Worm (Caenorhabditis elegans) whole organism, L4 larva: ENCODE measurements around the gene Y53F4B.62.
"Not testable (repeated sequence)": the region's sequence is repeated elsewhere in the genome, so short reads cannot be mapped to it uniquely, and the experiment has no call there.

Experiments used
- F44E2.7 ChIP-seq: fragments of 200-800 bp; sonication (Bioruptor generic); IDR thresholded peaks from 2 replicates; pipeline ENCODE4 v2.1.2; 2022; ENCODE audit warnings: missing genetic modification characterization, missing compliant biosample characterization
- ZK546.5 ChIP-seq, 2 experiments: sonication (generic microtip); optimal IDR thresholded peaks; 2 replicates each; lab custom pipeline; 2017; ENCODE audit warnings: missing biosample characterization in 2 of 2, missing genetic modification characterization in 2 of 2
- aha-1 ChIP-seq: fragments of 150-350 bp; peaks from one replicate; lab custom pipeline; 2014; ENCODE audit warnings: missing biosample characterization, missing genetic modification characterization
- aly-2 ChIP-seq: sonication (generic microtip); optimal IDR thresholded peaks from 2 replicates; lab custom pipeline; 2018; ENCODE audit warnings: missing biosample characterization, missing genetic modification characterization
- attf-4 ChIP-seq: sonication (generic microtip); optimal IDR thresholded peaks from 3 replicates; lab custom pipeline; 2017; ENCODE audit warnings: missing biosample characterization, missing genetic modification characterization
- ceh-32 ChIP-seq: sonication (generic microtip); optimal IDR thresholded peaks from 2 replicates; lab custom pipeline; 2016; ENCODE audit warnings: mild to moderate bottlenecking, missing genetic modification characterization, missing compliant biosample characterization; ENCODE audit not compliant: poor library complexity
- ceh-44 ChIP-seq: fragments of 200-800 bp; sonication (Bioruptor generic); IDR thresholded peaks from 2 replicates; pipeline ENCODE4 v1.3.6; 2022; ENCODE audit warnings: missing genetic modification reagents, missing genetic modification characterization, missing compliant biosample characterization
- ces-1 ChIP-seq: fragments of 150-350 bp; sonication (generic microtip); optimal IDR thresholded peaks from 4 replicates; lab custom pipeline; 2014; ENCODE audit warnings: missing biosample characterization, missing genetic modification reagents, missing genetic modification characterization
- cey-2 ChIP-seq: sonication (generic microtip); optimal IDR thresholded peaks from 3 replicates; lab custom pipeline; 2017; ENCODE audit warnings: missing genetic modification characterization, mild to moderate bottlenecking, missing compliant biosample characterization, antibody characterized with exemption, borderline replicate concordance; ENCODE audit not compliant: insufficient read depth
- daf-16 ChIP-seq, 3 experiments: sonication (generic microtip); optimal IDR thresholded peaks; 2 replicates each; lab custom pipeline; 2016 to 2017; ENCODE audit warnings: missing genetic modification characterization in 3 of 3, missing genetic modification reagents in 3 of 3, mild to moderate bottlenecking in 2 of 3, missing compliant biosample characterization in 2 of 3, missing biosample characterization in 1 of 3, moderate library complexity in 1 of 3
- dmd-6 ChIP-seq: fragments of 200-800 bp; sonication (Bioruptor generic); IDR thresholded peaks from 2 replicates; pipeline ENCODE4 v1.3.6; 2022; ENCODE audit warnings: missing genetic modification reagents, missing genetic modification characterization, missing compliant biosample characterization
- dmd-8 ChIP-seq: fragments of 200-800 bp; sonication (Bioruptor generic); IDR thresholded peaks from 2 replicates; pipeline ENCODE4 v1.3.6; 2022; ENCODE audit warnings: missing genetic modification characterization, missing compliant biosample characterization
- dmd-9 ChIP-seq: fragments of 200-800 bp; sonication (Bioruptor generic); IDR thresholded peaks from 2 replicates; pipeline ENCODE4 v1.3.6; 2022; ENCODE audit warnings: missing genetic modification reagents, missing genetic modification characterization, missing compliant biosample characterization
- duxl-1 ChIP-seq: sonication (generic microtip); optimal IDR thresholded peaks from 2 replicates; lab custom pipeline; 2016; ENCODE audit warnings: mild to moderate bottlenecking, missing genetic modification characterization, moderate library complexity, missing compliant biosample characterization; ENCODE audit not compliant: poor library complexity
- egl-27 ChIP-seq: sonication (generic microtip); optimal IDR thresholded peaks from 3 replicates; lab custom pipeline; 2017; ENCODE audit warnings: missing biosample characterization, missing genetic modification reagents, missing genetic modification characterization
- hlh-11 ChIP-seq: fragments of 200-800 bp; sonication (Bioruptor generic); optimal IDR thresholded peaks from 2 replicates; lab custom pipeline; 2018; ENCODE audit warnings: mild to moderate bottlenecking, missing genetic modification characterization, missing compliant biosample characterization
- hmg-1.1 ChIP-seq: fragments of 200-800 bp; sonication (Bioruptor generic); IDR thresholded peaks from 2 replicates; pipeline ENCODE4 v1.3.6; 2022; ENCODE audit warnings: missing genetic modification reagents, missing genetic modification characterization, missing compliant biosample characterization
- jun-1 ChIP-seq: fragments of 150-350 bp; optimal IDR thresholded peaks from 2 replicates; lab custom pipeline; 2014; ENCODE audit warnings: missing biosample characterization, missing genetic modification reagents, missing genetic modification characterization
- lin-13 ChIP-seq: fragments of 150-350 bp; optimal IDR thresholded peaks from 2 replicates; lab custom pipeline; 2014; ENCODE audit warnings: missing biosample characterization, missing genetic modification reagents, missing genetic modification characterization
- lin-29 ChIP-seq: fragments of 200-800 bp; sonication (Bioruptor generic); IDR thresholded peaks from 2 replicates; pipeline ENCODE4 v1.3.6; 2022; ENCODE audit warnings: missing genetic modification reagents, missing genetic modification characterization, missing compliant biosample characterization
- lin-38 ChIP-seq: fragments of 200-800 bp; sonication (Bioruptor generic); IDR thresholded peaks from 2 replicates; pipeline ENCODE4 v1.3.6; 2022; ENCODE audit warnings: missing genetic modification reagents, missing genetic modification characterization, missing compliant biosample characterization
- lin-39 ChIP-seq: fragments of 150-350 bp; optimal IDR thresholded peaks from 2 replicates; lab custom pipeline; 2014; ENCODE audit warnings: missing biosample characterization, missing genetic modification reagents, missing genetic modification characterization
- lir-3 ChIP-seq: sonication (generic microtip); optimal IDR thresholded peaks from 2 replicates; lab custom pipeline; 2016; ENCODE audit warnings: mild to moderate bottlenecking, missing genetic modification characterization, missing compliant biosample characterization
- mdl-1 ChIP-seq, 2 experiments: fragments of 150-350 bp in 1 of 2; sonication (generic microtip) in 1 of 2; optimal IDR thresholded peaks; 2 replicates each; lab custom pipeline; 2014 to 2017; ENCODE audit warnings: missing biosample characterization in 2 of 2, missing genetic modification characterization in 2 of 2
- nhr-25 ChIP-seq: sonication (generic microtip); optimal IDR thresholded peaks from 2 replicates; lab custom pipeline; 2017; ENCODE audit warnings: missing genetic modification characterization, mild to moderate bottlenecking, missing compliant biosample characterization, antibody characterized with exemption, moderate library complexity, borderline replicate concordance; ENCODE audit not compliant: insufficient read depth
- nhr-28 ChIP-seq: fragments of 150-350 bp; optimal IDR thresholded peaks from 2 replicates; lab custom pipeline; 2014; ENCODE audit warnings: missing biosample characterization, missing genetic modification characterization
- nhr-41 ChIP-seq: fragments of 200-800 bp; sonication (Bioruptor generic); IDR thresholded peaks from 2 replicates; pipeline ENCODE4 v1.3.6; 2022; ENCODE audit warnings: missing genetic modification reagents, missing genetic modification characterization, missing compliant biosample characterization
- nhr-76 ChIP-seq: fragments of 150-350 bp; optimal IDR thresholded peaks from 2 replicates; lab custom pipeline; 2014; ENCODE audit warnings: missing biosample characterization, missing genetic modification characterization
- pha-4 ChIP-seq, 2 experiments: fragments of 150-350 bp in 1 of 2; fragments of 200-800 bp in 1 of 2; sonication (Bioruptor generic) in 1 of 2; IDR thresholded peaks in 1 of 2; optimal IDR thresholded peaks in 1 of 2; 2 replicates each; pipeline versions ENCODE4 v1.3.6 to Lab custom; 2014 to 2022; ENCODE audit warnings: missing genetic modification characterization in 2 of 2, missing genetic modification reagents in 2 of 2, missing biosample characterization in 1 of 2, missing compliant biosample characterization in 1 of 2
- skn-1 ChIP-seq: fragments of 150-350 bp; optimal IDR thresholded peaks from 2 replicates; lab custom pipeline; 2014; ENCODE audit warnings: missing biosample characterization, missing genetic modification characterization
- unc-39 ChIP-seq: sonication (generic microtip); optimal IDR thresholded peaks from 2 replicates; lab custom pipeline; 2017; ENCODE audit warnings: missing biosample characterization, missing genetic modification characterization
- unc-62 ChIP-seq, 3 experiments: fragments of 150-350 bp in 1 of 3; sonication (generic microtip); optimal IDR thresholded peaks in 2 of 3; peaks in 1 of 3; 1 replicate in 1 of 3; 2 replicates in 2 of 3; lab custom pipeline; 2014 to 2017; ENCODE audit warnings: missing biosample characterization in 3 of 3, missing genetic modification characterization in 3 of 3, missing genetic modification reagents in 3 of 3, missing genotype in 1 of 3
- zag-1 ChIP-seq: fragments of 150-350 bp; optimal IDR thresholded peaks from 2 replicates; lab custom pipeline; 2014; ENCODE audit warnings: missing biosample characterization, missing genetic modification characterization
- zfp-3 ChIP-seq: fragments of 200-800 bp; sonication (Bioruptor generic); conservative IDR thresholded peaks from 2 replicates; pipeline ENCODE4 v1.3.6; 2022; ENCODE audit warnings: missing genetic modification reagents, missing genetic modification characterization, missing compliant biosample characterization
- ztf-11 ChIP-seq: fragments of 150-350 bp; optimal IDR thresholded peaks from 2 replicates; lab custom pipeline; 2014; ENCODE audit warnings: missing biosample characterization, missing genetic modification characterization
- ztf-7 ChIP-seq: fragments of 150-350 bp; optimal IDR thresholded peaks from 2 replicates; lab custom pipeline; 2014; ENCODE audit warnings: missing biosample characterization, missing genetic modification characterization

Gene Y53F4B.62

DNA sequence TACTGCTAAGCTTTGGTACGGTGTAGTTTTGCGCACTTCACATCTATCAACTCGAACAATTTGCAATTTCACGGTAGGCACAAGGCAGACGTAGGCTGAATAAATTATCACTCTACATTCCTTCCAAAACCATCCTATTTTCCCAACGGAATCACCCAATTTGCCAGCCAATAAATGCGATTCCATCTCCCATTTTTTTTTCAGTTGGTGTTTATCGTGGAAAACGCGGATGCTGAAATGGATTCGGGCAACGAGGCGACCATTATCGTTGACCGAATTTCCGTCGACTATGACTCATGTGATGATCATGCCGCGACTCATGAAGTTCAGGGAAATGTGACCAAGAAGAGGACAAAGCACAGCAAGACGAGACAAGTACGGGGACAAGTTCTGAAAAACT, 18.0 kb upstream of the Y53F4B.62 start:
- TF ChIP-seq aha-1 (tag; lab: Kevin White, UChicago) (peak; percentile 46), unc-62 (GFP tag; optimal IDR thresholded peaks at IDR 0.05 in 1 of 2; lab: Kevin White, UChicago) (peak in 1 of 2 experiments; percentile 52), unc-62 (tag; optimal IDR thresholded peaks at IDR 0.05; lab: Kevin White, UChicago) (no peak), ces-1 (GFP tag; lab: Kevin White, UChicago) (no peak)

DNA sequence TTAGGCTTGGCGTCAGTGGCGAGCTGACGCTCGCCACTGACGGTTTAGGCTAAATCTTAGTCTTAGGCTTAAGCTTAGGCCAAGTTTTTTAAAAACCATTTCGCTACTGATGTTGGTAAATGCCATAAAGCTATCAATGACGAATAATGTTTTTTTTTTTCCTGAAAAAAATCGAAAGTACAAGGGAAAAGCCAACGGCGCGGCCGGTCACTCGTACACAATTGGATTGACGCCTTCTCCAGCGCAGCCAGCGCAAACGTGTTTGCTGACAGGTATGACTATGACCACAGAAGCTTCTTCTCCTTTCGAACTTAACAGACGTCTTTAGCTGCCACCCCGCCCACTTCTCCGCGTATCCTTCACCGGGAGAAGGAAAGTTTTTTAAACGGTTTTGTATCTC, 15.2 kb upstream of the Y53F4B.62 start, which contains the start of gene Y53F4B.27:
TSS of gene Y53F4B.27 (plus strand) at position 301 of the 400 bp plus-strand sequence.
- TF ChIP-seq dmd-8 (GFP tag; lab: Robert Waterston, UW) (no peak), ceh-44 (no peak), F44E2.7 (GFP tag; lab: Robert Waterston, UW) (no peak), aha-1 (tag; lab: Kevin White, UChicago) (peak; percentile 96), hlh-11 (peak; percentile 24), dmd-9 (no peak), unc-62 (GFP tag; optimal IDR thresholded peaks at IDR 0.05 in 1 of 2; lab: Kevin White, UChicago) (peak in 1 of 2 experiments; percentile 36), unc-62 (tag; optimal IDR thresholded peaks at IDR 0.05; lab: Kevin White, UChicago) (no peak), pha-4 (GFP tag; IDR thresholded peaks at IDR 0.05; lab: Robert Waterston, UW) (no peak), pha-4 (tag; optimal IDR thresholded peaks at IDR 0.05; lab: Kevin White, UChicago) (no peak)

DNA sequence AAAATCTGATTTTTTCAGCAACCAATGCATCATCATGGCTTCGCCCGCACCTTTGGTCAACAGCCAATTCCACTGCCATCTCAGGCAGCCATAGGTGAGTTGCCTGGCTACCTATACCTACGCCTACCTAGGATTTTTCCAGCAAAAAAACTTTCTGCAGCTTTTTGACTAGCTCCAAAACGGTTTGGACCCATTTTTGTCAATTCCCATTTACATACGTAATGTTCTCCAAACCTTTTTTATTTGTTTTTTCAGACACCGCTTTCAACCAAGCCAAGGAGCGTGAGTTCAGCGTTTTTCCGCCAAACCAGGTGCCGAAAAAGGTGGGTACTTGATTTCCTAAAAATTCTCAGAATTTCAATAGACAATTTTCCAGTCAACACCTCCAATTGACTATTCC, 13.3 kb upstream of the Y53F4B.62 start:
- TF ChIP-seq zag-1 (tag; lab: Kevin White, UChicago): no peak
- TF ChIP-seq skn-1 (tag; lab: Kevin White, UChicago): no peak
- no peak for TF ChIP-seq lin-29 (GFP tag; lab: Robert Waterston, UW)
- no peak for TF ChIP-seq ZK546.5 (tag; optimal IDR thresholded peaks at IDR 0.05; lab: Kevin White, UChicago)
- TF ChIP-seq nhr-76 (tag; lab: Kevin White, UChicago): no peak
- no peak for TF ChIP-seq egl-27 (tag; lab: Kevin White, UChicago)
- TF ChIP-seq lin-13 (GFP tag; lab: Kevin White, UChicago): no peak
- TF ChIP-seq ztf-7 (tag; lab: Kevin White, UChicago): no peak
- TF ChIP-seq unc-62 (GFP tag; optimal IDR thresholded peaks at IDR 0.05 in 1 of 2; lab: Kevin White, UChicago): no peak
- no peak for TF ChIP-seq unc-62 (tag; optimal IDR thresholded peaks at IDR 0.05; lab: Kevin White, UChicago)
- no peak for TF ChIP-seq ces-1 (GFP tag; lab: Kevin White, UChicago)
- TF ChIP-seq nhr-25: no peak
- TF ChIP-seq aly-2 (tag; lab: Kevin White, UChicago): no peak
- no peak for TF ChIP-seq dmd-8 (GFP tag; lab: Robert Waterston, UW)
- no peak for TF ChIP-seq unc-39
- no peak for TF ChIP-seq dmd-6 (GFP tag; lab: Robert Waterston, UW)
- TF ChIP-seq nhr-41 (GFP tag; lab: Robert Waterston, UW): no peak
- no peak for TF ChIP-seq ceh-32 (tag; lab: Kevin White, UChicago)
- TF ChIP-seq ztf-11: no peak

DNA sequence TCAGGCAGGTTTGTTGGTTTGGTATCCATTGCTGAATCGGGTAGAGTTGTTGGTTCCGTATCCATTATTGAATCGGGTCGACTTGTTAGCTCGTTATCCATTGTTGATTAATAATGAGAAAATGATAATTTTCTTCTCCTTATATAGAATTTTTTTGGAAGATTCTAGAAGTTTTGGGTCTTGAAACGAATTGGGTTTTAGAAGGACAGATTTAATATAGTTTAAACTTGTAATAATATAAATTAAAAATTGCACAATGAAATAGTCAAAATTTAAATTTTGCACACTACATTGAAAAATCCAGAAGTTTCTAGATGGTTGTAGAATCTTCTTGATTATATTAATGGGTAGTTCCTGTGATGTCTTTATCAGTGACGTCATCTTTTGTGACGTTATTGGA, 10.5 kb upstream of the Y53F4B.62 start, which contains the start of gene Y53F4B.26:
TSS of gene Y53F4B.26 (minus strand) at position 101 of the 400 bp plus-strand sequence.
- not testable (repeated sequence) for TF ChIP-seq lir-3 (tag; lab: Kevin White, UChicago); hlh-11; mdl-1 (tag; optimal IDR thresholded peaks at IDR 0.05; lab: Kevin White, UChicago)

DNA sequence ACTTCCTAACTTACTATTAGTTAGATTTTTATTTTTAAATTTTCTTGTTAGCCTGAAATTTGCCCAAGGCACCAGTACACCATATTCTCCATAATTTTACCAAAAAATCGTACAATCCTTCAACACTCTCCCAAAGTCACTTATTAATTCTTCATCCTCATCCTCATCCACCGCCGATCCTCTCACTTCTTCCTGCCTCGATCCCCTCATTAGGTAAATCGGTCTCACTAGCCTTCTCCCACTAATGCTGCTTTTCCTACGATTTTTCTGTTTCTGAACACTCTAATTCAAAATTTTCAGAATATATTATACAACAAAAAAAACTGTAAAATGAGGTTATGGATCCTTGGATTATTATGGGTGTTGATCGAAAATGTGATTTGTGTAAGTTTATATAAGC, 5.5 kb upstream of the Y53F4B.62 start, which contains the start of gene Y53F4B.25:
TSS of gene Y53F4B.25 (plus strand) at position 301 of the 400 bp plus-strand sequence.
- TF ChIP-seq pha-4 (GFP tag; IDR thresholded peaks at IDR 0.05; lab: Robert Waterston, UW) (no peak), pha-4 (tag; optimal IDR thresholded peaks at IDR 0.05; lab: Kevin White, UChicago) (no peak)

DNA sequence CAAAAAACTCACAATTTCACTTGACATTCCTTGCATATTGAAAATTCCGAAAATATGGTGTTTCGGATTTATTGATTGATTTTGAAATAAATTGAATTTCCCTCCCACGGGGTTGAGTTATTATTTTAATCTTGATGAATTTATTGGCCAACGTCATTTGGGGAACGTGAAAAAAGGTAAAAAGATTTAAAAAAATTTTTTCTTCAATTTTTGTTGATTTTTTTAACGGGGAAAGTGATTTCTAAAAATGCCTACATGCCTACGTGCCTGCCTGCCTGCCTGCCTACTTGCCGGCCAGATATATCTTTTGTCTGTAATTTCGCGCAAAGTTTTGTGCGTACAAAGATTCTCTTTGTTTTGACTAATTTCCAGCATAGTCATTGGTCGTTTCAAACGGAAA, 3.9 kb upstream of the Y53F4B.62 start, which contains the start of gene Y53F4B.24:
TSS of gene Y53F4B.24 (minus strand) at position 101 of the 400 bp plus-strand sequence.
- no peak for TF ChIP-seq dmd-9
- TF ChIP-seq duxl-1 (tag; lab: Kevin White, UChicago): no peak
- no peak for TF ChIP-seq hmg-1.1 (GFP tag; lab: Robert Waterston, UW)
- no peak for TF ChIP-seq unc-62 (GFP tag; optimal IDR thresholded peaks at IDR 0.05 in 1 of 2; lab: Kevin White, UChicago)
- TF ChIP-seq unc-62 (tag; optimal IDR thresholded peaks at IDR 0.05; lab: Kevin White, UChicago): no peak
- no peak for TF ChIP-seq ceh-32 (tag; lab: Kevin White, UChicago)
- TF ChIP-seq cey-2 (tag; lab: Kevin White, UChicago): no peak
- TF ChIP-seq lin-39 (tag; lab: Kevin White, UChicago): no peak
- TF ChIP-seq lin-38: no peak
- TF ChIP-seq nhr-28 (tag; lab: Kevin White, UChicago): no peak
- TF ChIP-seq zfp-3 (GFP tag; lab: Robert Waterston, UW): no peak
- TF ChIP-seq dmd-8 (GFP tag; lab: Robert Waterston, UW): no peak
- no peak for TF ChIP-seq ZK546.5 (tag; optimal IDR thresholded peaks at IDR 0.05; lab: Kevin White, UChicago)
- TF ChIP-seq unc-39: no peak
- no peak for TF ChIP-seq lin-29 (GFP tag; lab: Robert Waterston, UW)
- no peak for TF ChIP-seq jun-1 (tag; lab: Kevin White, UChicago)
- no peak for TF ChIP-seq nhr-41 (GFP tag; lab: Robert Waterston, UW)
- no peak for TF ChIP-seq attf-4 (tag; lab: Kevin White, UChicago)
- TF ChIP-seq daf-16 (GFP tag; optimal IDR thresholded peaks at IDR 0.05; lab: Kevin White, UChicago): no peak
- no peak for TF ChIP-seq daf-16 (tag; optimal IDR thresholded peaks at IDR 0.05; lab: Kevin White, UChicago)
- TF ChIP-seq, all 104 proteins: peak for 0
